Fruit fly (Drosophila melanogaster) whole organism, wandering third instar larva: ENCODE results near the gene Ugt37C2.

Source experiments
- CG9705 ChIP-seq: fragments of 200-800 bp; sonication (Bioruptor generic); optimal IDR thresholded peaks from 2 replicates; lab custom pipeline; 2018; ENCODE audit warnings: missing biosample characterization, mild to moderate bottlenecking, missing genetic modification characterization
- Dif ChIP-seq: fragments of 200-275, 200-300 bp; sonication (Bioruptor generic); optimal IDR thresholded peaks from 2 replicates; lab custom pipeline; 2018; ENCODE audit warnings: missing biosample characterization, missing genetic modification characterization; ENCODE audit not compliant: partially characterized antibody
- GATAd ChIP-seq: sonication (Bioruptor generic); optimal IDR thresholded peaks from 2 replicates; lab custom pipeline; 2016; ENCODE audit warnings: missing biosample characterization, missing genetic modification characterization
- brk ChIP-seq: fragments of 200-800 bp; sonication (Bioruptor generic); optimal IDR thresholded peaks from 2 replicates; lab custom pipeline; 2016; ENCODE audit warnings: missing biosample characterization, mild to moderate bottlenecking, missing genetic modification characterization
- psq ChIP-seq: fragments of 200-800 bp; sonication (Bioruptor generic); optimal IDR thresholded peaks from 3 replicates; lab custom pipeline; 2017; ENCODE audit warnings: missing biosample characterization, mild to moderate bottlenecking, missing genetic modification characterization, moderate library complexity
- tai ChIP-seq: sonication (Bioruptor generic); optimal IDR thresholded peaks from 2 replicates; lab custom pipeline; 2016; ENCODE audit warnings: missing biosample characterization, missing genetic modification characterization
- usp ChIP-seq: fragments of >200 bp; optimal IDR thresholded peaks from 2 replicates; lab custom pipeline; 2017; ENCODE audit warnings: missing biosample characterization, missing genetic modification characterization

DNA sequence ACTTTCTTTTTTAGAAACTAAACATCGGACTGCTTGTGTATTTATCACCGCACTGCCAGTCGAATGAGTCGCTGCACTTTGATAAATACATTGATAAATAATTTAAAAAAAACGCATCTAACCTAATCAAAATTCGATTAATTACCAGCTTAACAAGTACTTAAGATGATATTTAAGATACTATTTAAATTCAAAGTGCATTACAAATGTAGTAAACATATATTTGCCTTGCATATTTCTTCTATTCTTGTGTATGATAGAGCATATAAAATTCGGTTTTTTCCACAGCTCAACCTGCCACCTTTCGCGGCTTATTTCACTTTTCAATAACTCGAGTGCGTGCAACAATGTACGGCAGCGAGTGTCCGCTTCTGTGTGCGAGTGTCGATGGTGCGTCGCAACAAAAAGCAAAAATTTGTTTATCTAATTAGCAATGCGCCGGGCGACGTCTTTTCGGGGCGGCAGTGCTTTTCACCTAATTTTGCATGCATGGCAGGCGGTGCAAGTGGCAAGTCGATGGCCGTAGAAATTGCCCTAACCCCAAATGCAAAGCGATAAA is 10.4 kb downstream of the Ugt37C2 start, which contains the start of gene CG13272:
- TF ChIP-seq tai (GFP tag; lab: Kevin White, UChicago) (no peak), CG9705 (GFP tag; lab: Kevin White, UChicago) (no peak), psq (GFP tag; lab: Kevin White, UChicago) (no peak), GATAd (GFP tag; lab: Kevin White, UChicago) (no peak), Dif (no peak), brk (no peak), usp (GFP tag; lab: Kevin White, UChicago) (no peak)
